Fruit fly (Drosophila melanogaster) whole organism, embryonic: ENCODE measurements around the gene Rlb1.

Experiments used
- Antp ChIP-seq: fragments of 200-800 bp; sonication (Bioruptor generic); optimal IDR thresholded peaks from 3 replicates; lab custom pipeline; 2016; ENCODE audit warnings: missing biosample characterization, missing genetic modification characterization
- Asciz ChIP-seq: fragments of 200-800 bp; sonication (Bioruptor generic); optimal IDR thresholded peaks from 2 replicates; lab custom pipeline; 2017; ENCODE audit warnings: missing biosample characterization, mild to moderate bottlenecking, missing genetic modification characterization, missing genetic modification reagents
- BtbVII ChIP-seq: fragments of 200-800 bp; sonication (Bioruptor generic); optimal IDR thresholded peaks from 3 replicates; lab custom pipeline; 2017; ENCODE audit warnings: missing biosample characterization, mild to moderate bottlenecking, missing genetic modification characterization
- Bteb2 ChIP-seq: fragments of 200-800 bp; sonication (Bioruptor generic); optimal IDR thresholded peaks from 2 replicates; lab custom pipeline; 2016; ENCODE audit warnings: missing biosample characterization, missing genetic modification characterization
- CG10147 ChIP-seq: fragments of 200-800 bp; sonication (Bioruptor generic); optimal IDR thresholded peaks from 2 replicates; lab custom pipeline; 2019; ENCODE audit warnings: missing biosample characterization, mild to moderate bottlenecking, missing genetic modification characterization, moderate library complexity
- CG10209 ChIP-seq: fragments of 200-800 bp; sonication (Bioruptor generic); optimal IDR thresholded peaks from 3 replicates; lab custom pipeline; 2017; ENCODE audit warnings: missing biosample characterization, mild to moderate bottlenecking, missing genetic modification characterization, missing genetic modification reagents
- CG10366 ChIP-seq: fragments of 200-800 bp; sonication (Bioruptor generic); IDR thresholded peaks from 2 replicates; pipeline ENCODE4 v1.3.6; 2022; ENCODE audit warnings: missing biosample characterization, missing genetic modification characterization
- CG10543 ChIP-seq: fragments of 200-800 bp; sonication (Bioruptor generic); optimal IDR thresholded peaks from 3 replicates; lab custom pipeline; 2017; ENCODE audit warnings: missing biosample characterization, mild to moderate bottlenecking, missing genetic modification characterization, moderate library complexity
- CG11723 ChIP-seq: fragments of 200-800 bp; sonication (Bioruptor generic); optimal IDR thresholded peaks from 2 replicates; lab custom pipeline; 2017; ENCODE audit warnings: missing biosample characterization, mild to moderate bottlenecking, missing genetic modification characterization
- CG12769 ChIP-seq: fragments of 200-800 bp; sonication (Bioruptor generic); optimal IDR thresholded peaks from 2 replicates; lab custom pipeline; 2019; ENCODE audit warnings: missing biosample characterization, mild to moderate bottlenecking, missing genetic modification characterization, moderate library complexity
- CG14441 ChIP-seq: fragments of 200-800 bp; sonication (Bioruptor generic); IDR thresholded peaks from 2 replicates; pipeline ENCODE4 v1.3.6; 2022; ENCODE audit warnings: missing biosample characterization, missing genetic modification characterization
- CG15514 ChIP-seq: fragments of 200-800 bp; sonication (Bioruptor generic); optimal IDR thresholded peaks from 3 replicates; lab custom pipeline; 2017; ENCODE audit warnings: missing biosample characterization, missing genetic modification characterization, mild to moderate bottlenecking, moderate library complexity, missing genetic modification reagents
- CG16779 ChIP-seq: fragments of 200-800 bp; sonication (Bioruptor generic); IDR thresholded peaks from 2 replicates; pipeline ENCODE4 v1.3.6; 2022; ENCODE audit warnings: missing biosample characterization, missing genetic modification characterization
- CG18476 ChIP-seq: fragments of 200-800 bp; sonication (Bioruptor generic); optimal IDR thresholded peaks from 2 replicates; lab custom pipeline; 2016; ENCODE audit warnings: missing biosample characterization, mild to moderate bottlenecking, missing genetic modification characterization
- CG34422 ChIP-seq: fragments of 200-800 bp; sonication (Bioruptor generic); IDR thresholded peaks from 3 replicates; pipeline ENCODE4 v1.3.6; 2022; ENCODE audit warnings: missing biosample characterization, missing genetic modification characterization
- CG6854 ChIP-seq: fragments of 200-800 bp; sonication (Bioruptor generic); optimal IDR thresholded peaks from 3 replicates; lab custom pipeline; 2017; ENCODE audit warnings: missing biosample characterization, mild to moderate bottlenecking, missing genetic modification characterization
- CG9817 ChIP-seq: fragments of 200-800 bp; sonication (Bioruptor generic); optimal IDR thresholded peaks from 2 replicates; lab custom pipeline; 2018; ENCODE audit warnings: missing biosample characterization, mild to moderate bottlenecking, missing genetic modification characterization, moderate library complexity
- Dad ChIP-seq: fragments of 200-800 bp; sonication (Bioruptor generic); optimal IDR thresholded peaks from 3 replicates; lab custom pipeline; 2016; ENCODE audit warnings: missing biosample characterization, missing genetic modification characterization
- Dbx ChIP-seq: fragments of 200-800 bp; sonication (Bioruptor generic); IDR thresholded peaks from 3 replicates; pipeline ENCODE4 v1.3.6; 2022; ENCODE audit warnings: missing biosample characterization, missing genetic modification characterization
- Dek ChIP-seq: fragments of 200-800 bp; sonication (Bioruptor generic); optimal IDR thresholded peaks from 3 replicates; lab custom pipeline; 2019; ENCODE audit warnings: missing biosample characterization, mild to moderate bottlenecking, missing genetic modification characterization, moderate library complexity
- HLH54F ChIP-seq: fragments of 200-800 bp; sonication (Bioruptor generic); optimal IDR thresholded peaks from 3 replicates; lab custom pipeline; 2016; ENCODE audit warnings: missing biosample characterization, missing genetic modification characterization
- NC2α ChIP-seq: fragments of 200-800 bp; sonication (Bioruptor generic); optimal IDR thresholded peaks from 2 replicates; lab custom pipeline; 2016; ENCODE audit warnings: missing biosample characterization, missing genetic modification characterization
- Neu2 ChIP-seq: fragments of 200-800 bp; sonication (Bioruptor generic); optimal IDR thresholded peaks from 3 replicates; lab custom pipeline; 2016; ENCODE audit warnings: missing biosample characterization, missing genetic modification characterization, borderline replicate concordance
- Nf-YC ChIP-seq: fragments of 200-800 bp; optimal IDR thresholded peaks from 3 replicates; lab custom pipeline; 2019; ENCODE audit warnings: missing biosample characterization, mild to moderate bottlenecking, missing genetic modification characterization, moderate library complexity
- Optix ChIP-seq: fragments of 200-800 bp; sonication (Bioruptor generic); IDR thresholded peaks from 3 replicates; pipeline ENCODE4 v1.3.6; 2022; ENCODE audit warnings: missing biosample characterization, missing genetic modification characterization
- Vsx1 ChIP-seq: fragments of 200-800 bp; sonication (Bioruptor generic); optimal IDR thresholded peaks from 2 replicates; lab custom pipeline; 2017; ENCODE audit warnings: missing biosample characterization, mild to moderate bottlenecking, missing genetic modification characterization, missing genetic modification reagents
- ac ChIP-seq: fragments of 200-800 bp; sonication (Bioruptor generic); optimal IDR thresholded peaks from 3 replicates; lab custom pipeline; 2017; ENCODE audit warnings: missing biosample characterization, mild to moderate bottlenecking, missing genetic modification characterization
- bab2 ChIP-seq: fragments of 200-800 bp; sonication (Bioruptor generic); optimal IDR thresholded peaks from 2 replicates; lab custom pipeline; 2016; ENCODE audit warnings: missing biosample characterization, missing genetic modification characterization
- crol ChIP-seq: fragments of 200-800 bp; sonication (Bioruptor generic); IDR thresholded peaks from 2 replicates; pipeline ENCODE4 v1.3.6; 2022; ENCODE audit warnings: missing biosample characterization, missing genetic modification characterization
- cwo ChIP-seq: fragments of 200-800 bp; sonication (Bioruptor generic); optimal IDR thresholded peaks from 3 replicates; lab custom pipeline; 2017; ENCODE audit warnings: missing biosample characterization, missing genetic modification characterization, mild to moderate bottlenecking, moderate library complexity, missing genetic modification reagents
- danr ChIP-seq: fragments of 200-800 bp; sonication (Bioruptor generic); IDR thresholded peaks from 2 replicates; pipeline ENCODE4 v1.3.6; 2022; ENCODE audit warnings: missing biosample characterization, missing genetic modification characterization
- ftz-f1 ChIP-seq: fragments of 200-800 bp; sonication (Bioruptor generic); optimal IDR thresholded peaks from 2 replicates; lab custom pipeline; 2016; ENCODE audit warnings: missing biosample characterization, missing genetic modification characterization
- gro ChIP-seq: fragments of 200-800 bp; sonication (Bioruptor generic); optimal IDR thresholded peaks from 2 replicates; lab custom pipeline; 2016; ENCODE audit warnings: missing biosample characterization, missing genetic modification characterization
- lab ChIP-seq: fragments of 200-800 bp; sonication (Bioruptor generic); optimal IDR thresholded peaks from 3 replicates; lab custom pipeline; 2017; ENCODE audit warnings: missing biosample characterization, missing genetic modification characterization, mild to moderate bottlenecking, moderate library complexity, missing genetic modification reagents
- luna ChIP-seq: fragments of 200-800 bp; sonication (Bioruptor generic); optimal IDR thresholded peaks from 2 replicates; lab custom pipeline; 2016; ENCODE audit warnings: missing biosample characterization, missing genetic modification characterization
- nau ChIP-seq: fragments of 200-800 bp; sonication (Bioruptor generic); optimal IDR thresholded peaks from 3 replicates; lab custom pipeline; 2017; ENCODE audit warnings: missing biosample characterization, mild to moderate bottlenecking, missing genetic modification characterization, missing genetic modification reagents
- odd ChIP-seq: fragments of 200-800 bp; sonication (Bioruptor generic); optimal IDR thresholded peaks from 2 replicates; lab custom pipeline; 2017; ENCODE audit warnings: missing biosample characterization, mild to moderate bottlenecking, missing genetic modification characterization
- phol ChIP-seq: fragments of 200-800 bp; sonication (Bioruptor generic); optimal IDR thresholded peaks from 3 replicates; lab custom pipeline; 2018; ENCODE audit warnings: missing biosample characterization, mild to moderate bottlenecking, missing genetic modification characterization, moderate library complexity
- pzg ChIP-seq: fragments of 200-800 bp; sonication (Bioruptor generic); optimal IDR thresholded peaks from 3 replicates; lab custom pipeline; 2018; ENCODE audit warnings: missing biosample characterization, mild to moderate bottlenecking, missing genetic modification characterization, moderate library complexity
- row ChIP-seq: fragments of 200-800 bp; sonication (Bioruptor generic); IDR thresholded peaks from 3 replicates; pipeline ENCODE4 v1.3.6; 2022; ENCODE audit warnings: missing biosample characterization, missing genetic modification characterization
- sd ChIP-seq: fragments of 200-800 bp; sonication (Bioruptor generic); optimal IDR thresholded peaks from 3 replicates; lab custom pipeline; 2018; ENCODE audit warnings: missing biosample characterization, mild to moderate bottlenecking, missing genetic modification characterization, moderate library complexity
- shn ChIP-seq: fragments of 200-800 bp; sonication (Bioruptor generic); optimal IDR thresholded peaks from 3 replicates; lab custom pipeline; 2016; ENCODE audit warnings: missing biosample characterization, missing genetic modification characterization
- sima ChIP-seq: fragments of 200-800 bp; sonication (Bioruptor generic); optimal IDR thresholded peaks from 2 replicates; lab custom pipeline; 2016; ENCODE audit warnings: missing biosample characterization, missing genetic modification characterization
- sisA ChIP-seq: fragments of 200-800 bp; sonication (Bioruptor generic); IDR thresholded peaks from 2 replicates; pipeline ENCODE4 v1.3.6; 2022; ENCODE audit warnings: missing biosample characterization, missing genetic modification characterization
- slbo ChIP-seq: fragments of 200-800 bp; sonication (Bioruptor generic); IDR thresholded peaks from 2 replicates; pipeline ENCODE4 v1.3.6; 2022; ENCODE audit warnings: missing biosample characterization, missing genetic modification characterization
- sob ChIP-seq: fragments of 200-800 bp; sonication (Bioruptor generic); IDR thresholded peaks from 2 replicates; pipeline ENCODE4 v1.3.6; 2022; ENCODE audit warnings: missing biosample characterization, missing genetic modification characterization
- tgo ChIP-seq: fragments of 200-800 bp; sonication (Bioruptor generic); IDR thresholded peaks from 3 replicates; pipeline ENCODE4 v1.3.6; 2022; ENCODE audit warnings: missing biosample characterization, missing genetic modification characterization
- zf30C ChIP-seq: fragments of 200-800 bp; sonication (Bioruptor generic); optimal IDR thresholded peaks from 3 replicates; lab custom pipeline; 2018; ENCODE audit warnings: missing biosample characterization, mild to moderate bottlenecking, missing genetic modification characterization

The Rlb1 gene

DNA sequence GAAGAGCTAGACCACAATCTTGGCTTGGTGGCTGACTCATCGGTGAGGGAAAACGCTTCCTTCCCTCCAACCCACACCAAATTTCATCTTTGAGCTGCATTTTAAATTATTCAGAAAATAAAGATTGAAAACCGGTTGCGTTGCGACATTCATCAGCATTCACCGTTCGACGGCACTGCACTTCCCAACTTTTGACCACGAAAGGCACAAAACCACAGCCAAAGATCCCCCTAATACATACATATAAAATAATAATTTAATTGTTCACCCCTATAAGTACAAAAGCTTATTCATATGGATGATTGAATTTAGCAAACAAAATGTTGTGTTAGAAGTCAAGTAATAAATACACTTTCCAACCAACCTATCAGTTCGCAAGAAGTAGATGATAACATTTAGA, 13.9 kb upstream of the Rlb1 start:
- TF ChIP-seq Bteb2 = no peak
- no peak for TF ChIP-seq pzg
- TF ChIP-seq CG16779 (GFP tag; lab: Robert Waterston, UW) = no peak
- TF ChIP-seq Nf-YC (tag; lab: Kevin White, UChicago) = no peak
- TF ChIP-seq NC2α = no peak
- no peak for TF ChIP-seq zf30C (GFP tag; lab: Kevin White, UChicago)
- TF ChIP-seq danr (GFP tag; lab: Robert Waterston, UW) = no peak
- no peak for TF ChIP-seq Dbx (GFP tag; lab: Robert Waterston, UW)
- TF ChIP-seq, all 482 proteins: peak for 0

- TF ChIP-seq ftz-f1 (no peak), sima (GFP tag; lab: Kevin White, UChicago) (no peak), CG15514 (peak; percentile 24), gro (GFP tag; lab: Kevin White, UChicago) (no peak), Asciz (GFP tag; lab: Kevin White, UChicago) (no peak), HLH54F (no peak), luna (GFP tag; lab: Kevin White, UChicago) (no peak), CG6854 (GFP tag; lab: Kevin White, UChicago) (no peak), nau (no peak), Optix (GFP tag; lab: Robert Waterston, UW) (no peak), CG10209 (GFP tag; lab: Kevin White, UChicago) (no peak), Dek (tag; lab: Kevin White, UChicago) (no peak), bab2 (GFP tag; lab: Kevin White, UChicago) (peak; percentile 8), ac (GFP tag; lab: Kevin White, UChicago) (no peak), BtbVII (GFP tag; lab: Kevin White, UChicago) (no peak), Antp (GFP tag; lab: Kevin White, UChicago) (no peak), CG34422 (GFP tag; lab: Robert Waterston, UW) (no peak), CG9817 (peak; percentile 11), phol (tag; lab: Kevin White, UChicago) (no peak), odd (GFP tag; lab: Kevin White, UChicago) (no peak), shn (GFP tag; lab: Kevin White, UChicago) (no peak), CG10543 (peak; percentile 30), CG14441 (GFP tag; lab: Robert Waterston, UW) (0 out of 2 replicates have a peak, but pooled peaks have one; percentile 15), crol (GFP tag; lab: Robert Waterston, UW) (0 out of 2 replicates have a peak, but pooled peaks have one; percentile 6), Vsx1 (GFP tag; lab: Kevin White, UChicago) (no peak), lab (GFP tag; lab: Kevin White, UChicago) (peak; percentile 43), sob (GFP tag; lab: Robert Waterston, UW) (0 out of 2 replicates have a peak, but pooled peaks have one; percentile 26), CG10366 (GFP tag; lab: Robert Waterston, UW) (no peak), Dbx (GFP tag; lab: Robert Waterston, UW) (peak; percentile 21; the same call in 1 of the 3 replicates), cwo (GFP tag; lab: Kevin White, UChicago) (peak; percentile 34), tgo (no peak), sisA (no peak), CG10147 (no peak), Dad (no peak), CG12769 (peak; percentile 13), Neu2 (GFP tag; lab: Kevin White, UChicago) (no peak), row (GFP tag; lab: Robert Waterston, UW) (no peak), CG11723 (GFP tag; lab: Kevin White, UChicago) (no peak), sd (tag; lab: Kevin White, UChicago) (peak; percentile 42), slbo (no peak), CG18476 (no peak)
Observed at dm6 chr3R:9500193-9501051, 12.7 kb upstream of the Rlb1 start.
